Worm (Caenorhabditis elegans) whole organism, L1 larva: ENCODE results near the gene eat-20.

ENCODE experiments used
- ama-1 ChIP-seq: fragments of 150-350 bp; optimal IDR thresholded peaks from 2 replicates; lab custom pipeline; 2014
- blmp-1 ChIP-seq: fragments of 150-350 bp; optimal IDR thresholded peaks from 2 replicates; lab custom pipeline; 2014; ENCODE audit warnings: missing biosample characterization, missing genetic modification characterization
- egl-27 ChIP-seq, 2 experiments: fragments of 150-350 bp in 1 of 2; sonication (generic microtip); optimal IDR thresholded peaks; 3 replicates each; lab custom pipeline; 2017 to 2018; ENCODE audit warnings: missing biosample characterization in 2 of 2, missing genetic modification characterization in 2 of 2, missing genetic modification reagents in 2 of 2
- fos-1 ChIP-seq: fragments of 150-350 bp; optimal IDR thresholded peaks from 2 replicates; lab custom pipeline; 2014; ENCODE audit warnings: missing biosample characterization, missing genetic modification characterization
- jun-1 ChIP-seq: fragments of 150-350 bp; optimal IDR thresholded peaks from 2 replicates; lab custom pipeline; 2014; ENCODE audit warnings: missing biosample characterization, missing genetic modification reagents, missing genetic modification characterization
- lin-13 ChIP-seq: fragments of 150-350 bp; optimal IDR thresholded peaks from 2 replicates; lab custom pipeline; 2014; ENCODE audit warnings: missing biosample characterization, missing genetic modification reagents, missing genetic modification characterization
- lin-39 ChIP-seq: fragments of 150-350 bp; optimal IDR thresholded peaks from 2 replicates; lab custom pipeline; 2014; ENCODE audit warnings: missing biosample characterization, missing genetic modification reagents, missing genetic modification characterization
- nhr-12 ChIP-seq: sonication (generic microtip); optimal IDR thresholded peaks from 2 replicates; lab custom pipeline; 2017; ENCODE audit warnings: missing biosample characterization, missing genetic modification characterization
- nhr-237 ChIP-seq: fragments of 150-350 bp; optimal IDR thresholded peaks from 2 replicates; lab custom pipeline; 2014; ENCODE audit warnings: missing biosample characterization, missing genetic modification characterization
- pag-3 ChIP-seq: sonication (generic microtip); optimal IDR thresholded peaks from 2 replicates; lab custom pipeline; 2017; ENCODE audit warnings: missing genetic modification characterization, mild to moderate bottlenecking, missing compliant biosample characterization, antibody characterized with exemption, borderline replicate concordance; ENCODE audit not compliant: insufficient read depth
- pax-3 ChIP-seq: fragments of 200-800 bp; sonication (Bioruptor generic); optimal IDR thresholded peaks from 2 replicates; lab custom pipeline; 2018; ENCODE audit warnings: mild to moderate bottlenecking, missing genetic modification characterization, moderate library complexity, missing compliant biosample characterization
- snu-23 ChIP-seq: sonication (generic microtip); optimal IDR thresholded peaks from 2 replicates; lab custom pipeline; 2016; ENCODE audit warnings: missing genetic modification characterization, missing compliant biosample characterization
- unc-130 ChIP-seq: fragments of 150-350 bp; optimal IDR thresholded peaks from 2 replicates; lab custom pipeline; 2017; ENCODE audit warnings: missing biosample characterization, missing genetic modification characterization, inconsistent platforms

ce11 chrX:15465050-15465449 is 44.8 kb upstream of the eat-20 start:
- no peak for TF ChIP-seq snu-23 (GFP tag; lab: Kevin White, UChicago)
- TF ChIP-seq fos-1 (tag; lab: Kevin White, UChicago): no peak
- TF ChIP-seq unc-130 (tag; lab: Kevin White, UChicago): no peak
- TF ChIP-seq pag-3: no peak
- TF ChIP-seq lin-13: no peak
- no peak for TF ChIP-seq ama-1
- no peak for TF ChIP-seq nhr-237
- TF ChIP-seq lin-39: no peak
- TF ChIP-seq egl-27 (tag; optimal IDR thresholded peaks at IDR 0.05; lab: Kevin White, UChicago): no peak
- no peak for TF ChIP-seq nhr-12 (tag; lab: Kevin White, UChicago)
- TF ChIP-seq pax-3 (tag; lab: Kevin White, UChicago): no peak
- TF ChIP-seq jun-1 (tag; lab: Kevin White, UChicago): no peak
- no peak for TF ChIP-seq blmp-1 (tag; lab: Kevin White, UChicago)
